Worm (Caenorhabditis elegans) whole organism, L3 larva: ENCODE results near the gene cng-3.

ENCODE experiments used
- ZK546.5 ChIP-seq: sonication (generic microtip); optimal IDR thresholded peaks from 2 replicates; lab custom pipeline; 2017; ENCODE audit warnings: missing biosample characterization, missing genetic modification characterization
- aly-2 ChIP-seq: fragments of 150-350 bp; optimal IDR thresholded peaks from 2 replicates; lab custom pipeline; 2014; ENCODE audit warnings: missing biosample characterization, missing genetic modification characterization
- ama-1 ChIP-seq: fragments of 150-350 bp; optimal IDR thresholded peaks from 2 replicates; lab custom pipeline; 2018
- ceh-16 ChIP-seq: sonication (generic microtip); optimal IDR thresholded peaks from 2 replicates; lab custom pipeline; 2017; ENCODE audit warnings: missing biosample characterization, missing genetic modification characterization
- ceh-28 ChIP-seq: fragments of 150-350 bp; optimal IDR thresholded peaks from 2 replicates; lab custom pipeline; 2014; ENCODE audit warnings: missing biosample characterization, missing genetic modification reagents, missing genetic modification characterization
- ceh-82 ChIP-seq: fragments of 150-350 bp; optimal IDR thresholded peaks from 2 replicates; lab custom pipeline; 2014; ENCODE audit warnings: missing biosample characterization, missing genetic modification characterization
- ceh-9 ChIP-seq: sonication (generic microtip); optimal IDR thresholded peaks from 2 replicates; lab custom pipeline; 2018; ENCODE audit warnings: missing biosample characterization, missing genetic modification characterization
- egl-5 ChIP-seq: fragments of 150-350 bp; optimal IDR thresholded peaks from 2 replicates; lab custom pipeline; 2017; ENCODE audit warnings: missing biosample characterization, missing genetic modification reagents, missing genetic modification characterization, inconsistent platforms
- elt-1 ChIP-seq: fragments of 150-350 bp; optimal IDR thresholded peaks from 2 replicates; lab custom pipeline; 2014; ENCODE audit warnings: missing biosample characterization, missing genetic modification characterization
- elt-2 ChIP-seq: sonication (generic microtip); optimal IDR thresholded peaks from 2 replicates; lab custom pipeline; 2016; ENCODE audit warnings: missing genetic modification reagents, mild to moderate bottlenecking, missing genetic modification characterization, missing compliant biosample characterization
- elt-3 ChIP-seq, 3 experiments: fragments of 150-350 bp in 1 of 3; sonication (generic microtip) in 2 of 3; optimal IDR thresholded peaks; 2 replicates in 2 of 3; 4 replicates in 1 of 3; lab custom pipeline; 2014 to 2017; ENCODE audit warnings: missing biosample characterization in 3 of 3, missing genetic modification characterization in 3 of 3
- eor-1 ChIP-seq, 2 experiments: fragments of 150-350 bp; optimal IDR thresholded peaks; 2 replicates each; lab custom pipeline; 2014 to 2018; ENCODE audit warnings: missing biosample characterization in 2 of 2, missing genetic modification characterization in 2 of 2
- fkh-10 ChIP-seq: sonication (generic microtip); optimal IDR thresholded peaks from 2 replicates; lab custom pipeline; 2017; ENCODE audit warnings: missing biosample characterization, missing genetic modification reagents, missing genetic modification characterization
- fkh-2 ChIP-seq: fragments of 150-350 bp; optimal IDR thresholded peaks from 2 replicates; lab custom pipeline; 2014; ENCODE audit warnings: missing biosample characterization, missing genetic modification reagents, missing genetic modification characterization
- fos-1 ChIP-seq: fragments of 150-350 bp; optimal IDR thresholded peaks from 2 replicates; lab custom pipeline; 2014; ENCODE audit warnings: missing biosample characterization, missing genetic modification characterization
- jun-1 ChIP-seq: fragments of 150-350 bp; optimal IDR thresholded peaks from 2 replicates; lab custom pipeline; 2014; ENCODE audit warnings: missing biosample characterization, missing genetic modification reagents, missing genetic modification characterization
- lin-15B ChIP-seq: fragments of 150-350 bp; optimal IDR thresholded peaks from 2 replicates; lab custom pipeline; 2014; ENCODE audit warnings: missing biosample characterization, missing genetic modification characterization
- lsy-12 ChIP-seq: sonication (generic microtip); optimal IDR thresholded peaks from 2 replicates; lab custom pipeline; 2016; ENCODE audit warnings: mild to moderate bottlenecking, missing genetic modification characterization, missing compliant biosample characterization
- mml-1 ChIP-seq: fragments of 150-350 bp; sonication (generic microtip); optimal IDR thresholded peaks from 3 replicates; lab custom pipeline; 2014; ENCODE audit warnings: missing biosample characterization, missing genetic modification characterization
- nfya-1 ChIP-seq: sonication (generic microtip); optimal IDR thresholded peaks from 2 replicates; lab custom pipeline; 2017; ENCODE audit warnings: missing genetic modification characterization, mild to moderate bottlenecking, missing compliant biosample characterization, antibody characterized with exemption, moderate library complexity; ENCODE audit not compliant: insufficient read depth
- nhr-11 ChIP-seq: fragments of 150-350 bp; optimal IDR thresholded peaks from 2 replicates; lab custom pipeline; 2014; ENCODE audit warnings: missing biosample characterization, missing genetic modification characterization
- nhr-23 ChIP-seq: fragments of 150-350 bp; optimal IDR thresholded peaks from 2 replicates; lab custom pipeline; 2014; ENCODE audit warnings: missing biosample characterization, missing genetic modification reagents, missing genetic modification characterization
- nhr-237 ChIP-seq: fragments of 150-350 bp; optimal IDR thresholded peaks from 2 replicates; lab custom pipeline; 2014; ENCODE audit warnings: missing biosample characterization, missing genetic modification characterization
- nhr-25 ChIP-seq: sonication (generic microtip); optimal IDR thresholded peaks from 2 replicates; lab custom pipeline; 2017; ENCODE audit warnings: missing biosample characterization, missing genetic modification characterization
- nhr-28 ChIP-seq: fragments of 150-350 bp; optimal IDR thresholded peaks from 2 replicates; lab custom pipeline; 2014; ENCODE audit warnings: missing biosample characterization, missing genetic modification characterization
- nhr-43 ChIP-seq: sonication (generic microtip); optimal IDR thresholded peaks from 2 replicates; lab custom pipeline; 2016; ENCODE audit warnings: mild to moderate bottlenecking, missing genetic modification characterization, missing compliant biosample characterization; ENCODE audit not compliant: poor library complexity, severe bottlenecking
- nhr-67 ChIP-seq: fragments of 150-350 bp; optimal IDR thresholded peaks from 2 replicates; lab custom pipeline; 2014; ENCODE audit warnings: missing biosample characterization, missing genetic modification characterization
- pqm-1 ChIP-seq: fragments of 150-350 bp; optimal IDR thresholded peaks from 2 replicates; lab custom pipeline; 2017; ENCODE audit warnings: missing biosample characterization, missing genetic modification characterization, inconsistent platforms
- skn-1 ChIP-seq: fragments of 150-350 bp; optimal IDR thresholded peaks from 2 replicates; lab custom pipeline; 2014; ENCODE audit warnings: missing biosample characterization, missing genetic modification characterization
- tbx-2 ChIP-seq: sonication (generic microtip); optimal IDR thresholded peaks from 2 replicates; lab custom pipeline; 2016; ENCODE audit warnings: mild to moderate bottlenecking, missing genetic modification characterization, missing compliant biosample characterization
- zag-1 ChIP-seq: fragments of 150-350 bp; optimal IDR thresholded peaks from 2 replicates; lab custom pipeline; 2014; ENCODE audit warnings: missing biosample characterization, missing genetic modification characterization
- ztf-4 ChIP-seq: fragments of 150-350 bp; optimal IDR thresholded peaks from 2 replicates; lab custom pipeline; 2014; ENCODE audit warnings: missing biosample characterization, missing genetic modification characterization

cng-3 gene

ce11 chrIV:9440880-9441336 is 39.9 kb downstream of the cng-3 start, which contains the start of gene idh-1 (continued):
- no peak for TF ChIP-seq mml-1 (tag; lab: Kevin White, UChicago)
- TF ChIP-seq nhr-237 (tag; lab: Kevin White, UChicago) = no peak
- no peak for TF ChIP-seq nhr-67 (tag; lab: Kevin White, UChicago)
- no peak for TF ChIP-seq egl-5 (tag; lab: Kevin White, UChicago)
- no peak for TF ChIP-seq nhr-43
- no peak for TF ChIP-seq fkh-10 (GFP tag; lab: Kevin White, UChicago)
- TF ChIP-seq jun-1 (tag; lab: Kevin White, UChicago) = no peak

DNA sequence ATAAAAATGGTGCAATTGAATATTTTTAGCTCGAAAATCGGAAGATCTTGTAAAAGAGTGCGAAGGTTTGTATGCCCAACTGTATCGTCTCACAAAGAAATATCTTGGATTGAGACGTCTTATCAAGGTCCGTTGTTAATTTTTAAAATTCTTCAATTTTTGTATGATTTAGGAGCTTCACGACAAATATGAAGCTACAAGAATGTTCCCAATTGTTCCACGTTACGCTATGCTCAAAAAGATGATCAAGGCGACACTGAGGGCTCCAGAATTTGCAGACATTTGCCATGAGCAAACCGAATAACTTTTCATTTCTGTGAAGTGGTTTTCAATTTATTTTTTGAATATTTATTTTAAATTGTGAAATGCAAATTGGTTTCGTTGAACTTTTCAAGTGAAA is 42.1 kb downstream of the cng-3 start:
- TF ChIP-seq nfya-1 (tag; lab: Kevin White, UChicago) (peak; percentile 12), lin-15B (tag; lab: Kevin White, UChicago) (no peak), zag-1 (tag; lab: Kevin White, UChicago) (no peak), aly-2 (tag; lab: Kevin White, UChicago) (no peak), pqm-1 (tag; lab: Kevin White, UChicago) (peak; percentile 4), ceh-82 (tag; lab: Kevin White, UChicago) (no peak), elt-2 (tag; lab: Kevin White, UChicago) (peak; percentile 50), tbx-2 (tag; lab: Kevin White, UChicago) (peak; percentile 40), nhr-23 (tag; lab: Kevin White, UChicago) (peak; percentile 32), elt-3 (tag; optimal IDR thresholded peaks at IDR 0.05; lab: Kevin White, UChicago) (peak in 1 of 3 experiments; percentile 10), nhr-43 (peak; percentile 56), fos-1 (no peak), lsy-12 (tag; lab: Kevin White, UChicago) (peak; percentile 63), skn-1 (tag; lab: Kevin White, UChicago) (no peak), nhr-67 (tag; lab: Kevin White, UChicago) (no peak), eor-1 (tag; optimal IDR thresholded peaks at IDR 0.05; lab: Kevin White, UChicago) (no peak), nhr-25 (peak; percentile 60), nhr-11 (no peak), ama-1 (lab: Kevin White, UChicago) (peak; percentile 96), egl-5 (tag; lab: Kevin White, UChicago) (no peak), ceh-16 (tag; lab: Kevin White, UChicago) (no peak), ztf-4 (tag; lab: Kevin White, UChicago) (no peak), elt-1 (tag; lab: Kevin White, UChicago) (no peak), fkh-2 (no peak)

DNA sequence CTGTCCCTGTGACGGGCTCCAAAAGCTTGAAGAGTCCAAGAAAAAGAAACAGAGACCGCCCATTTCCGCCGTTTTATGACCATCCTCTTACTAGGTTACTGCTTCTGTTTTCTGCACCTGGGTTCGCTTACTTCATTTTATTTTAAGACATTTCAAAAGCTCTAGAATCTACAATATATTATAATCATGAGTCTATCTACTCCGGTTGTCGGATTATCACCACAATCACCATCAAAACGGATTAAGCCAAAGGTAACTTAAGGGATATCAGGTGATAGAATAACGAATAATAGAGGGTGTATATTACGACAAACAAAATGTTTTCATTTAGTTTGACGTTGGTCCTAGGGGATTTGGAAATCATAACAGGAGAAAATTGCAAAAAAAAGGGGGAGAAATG is 48.5 kb downstream of the cng-3 start:
- TF ChIP-seq ceh-28 (tag; lab: Kevin White, UChicago) (no peak), mml-1 (tag; lab: Kevin White, UChicago) (no peak), ceh-9 (tag; lab: Kevin White, UChicago) (no peak)

DNA sequence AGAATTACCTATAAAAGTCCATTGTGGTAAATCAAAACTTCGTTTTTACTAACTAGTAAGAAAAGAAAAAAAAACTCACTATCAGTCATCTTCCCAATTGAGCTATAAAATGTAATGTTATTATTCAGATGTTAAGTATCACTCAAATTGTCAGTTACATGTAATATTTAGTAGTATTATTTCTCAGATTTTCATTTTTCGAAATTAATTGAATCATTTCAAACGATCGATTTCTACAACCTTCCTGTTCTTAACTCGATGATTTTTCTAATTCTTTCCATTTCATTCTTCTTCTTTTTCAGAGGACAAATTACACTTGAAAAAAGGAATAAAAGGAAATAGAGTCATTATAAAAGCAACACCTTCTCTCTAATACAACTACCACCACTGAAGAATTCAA is 52.9 kb downstream of the cng-3 start, which contains the start of gene F59B8.1:
TSS of gene F59B8.1 (plus strand) at position 301 of the 400 bp plus-strand sequence.
- no peak for TF ChIP-seq nhr-25
- no peak for TF ChIP-seq nhr-28 (tag; lab: Kevin White, UChicago)
- no peak for TF ChIP-seq ceh-9 (tag; lab: Kevin White, UChicago)
- no peak for TF ChIP-seq ZK546.5 (tag; lab: Kevin White, UChicago)
